Worm (Caenorhabditis elegans) whole organism, early embryonic: ENCODE data around the gene C50B8.6.

Experiments used
- ama-1 ChIP-seq: fragments of 150-350 bp; optimal IDR thresholded peaks from 2 replicates; lab custom pipeline; 2014
- ceh-13 ChIP-seq: fragments of 200-800 bp; sonication (Bioruptor generic); optimal IDR thresholded peaks from 2 replicates; lab custom pipeline; 2018; ENCODE audit warnings: mild to moderate bottlenecking, missing genetic modification characterization, missing compliant biosample characterization
- flt-1 ChIP-seq: fragments of 200-800 bp; sonication (Bioruptor generic); IDR thresholded peaks from 2 replicates; pipeline ENCODE4 v1.3.6; 2022; ENCODE audit warnings: missing genetic modification characterization, missing compliant biosample characterization
- scrt-1 ChIP-seq: fragments of 200-800 bp; sonication (Bioruptor generic); IDR thresholded peaks from 2 replicates; pipeline ENCODE4 v1.3.6; 2022; ENCODE audit warnings: missing genetic modification characterization, missing compliant biosample characterization
- tbx-37 ChIP-seq: fragments of 200-800 bp; sonication (Bioruptor generic); conservative IDR thresholded peaks from 2 replicates; pipeline ENCODE4 v1.3.6; 2022; ENCODE audit warnings: missing genetic modification reagents, missing genetic modification characterization, missing compliant biosample characterization
- tra-4 ChIP-seq: sonication (generic microtip); optimal IDR thresholded peaks from 2 replicates; lab custom pipeline; 2017; ENCODE audit warnings: missing genetic modification characterization, missing compliant biosample characterization

- TF ChIP-seq ama-1 (lab: Kevin White, UChicago) = no peak
- no peak for TF ChIP-seq flt-1 (GFP tag; lab: Robert Waterston, UW)
- TF ChIP-seq scrt-1 (GFP tag; lab: Robert Waterston, UW) = no peak
- TF ChIP-seq tra-4 = no peak
- no peak for TF ChIP-seq tbx-37 (GFP tag; lab: Robert Waterston, UW)
- TF ChIP-seq ceh-13 (GFP tag; lab: Kevin White, UChicago) = no peak
Observed at ce11 chrV:13619752-13620151, 41.0 kb downstream of the C50B8.6 start, which contains the start of gene srd-11.
